Fruit fly (Drosophila melanogaster): ENCODE data around the gene CG13014.
A peak's percentile ranks its signal among the peaks of the same experiment; 100 is the strongest.

CG13014 gene

DNA sequence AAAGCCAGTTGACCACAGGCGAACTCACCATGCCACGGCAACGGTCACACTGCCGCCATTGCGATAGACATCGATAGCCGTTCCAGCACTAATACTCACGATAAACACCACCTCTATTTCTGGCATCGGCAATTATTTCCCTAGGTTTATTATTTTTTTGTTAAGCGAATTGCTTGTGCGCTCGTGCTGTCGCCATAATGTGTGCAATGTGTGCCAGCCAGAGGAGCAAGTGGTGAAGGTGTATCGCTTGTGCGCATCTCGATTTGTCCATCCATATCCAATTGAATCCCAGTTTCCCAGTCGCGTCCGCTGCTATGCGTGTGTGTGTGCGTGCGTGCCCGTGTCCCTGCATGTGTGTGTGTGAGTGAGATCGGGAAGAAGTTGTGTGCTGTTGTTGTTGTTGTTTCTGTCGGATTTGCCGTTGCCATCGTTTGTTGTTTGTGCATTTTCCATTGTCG, 23.0 kb downstream of the CG13014 start, which contains the start of gene mbt (continued):
- TF ChIP-seq CG18262 (tag; optimal IDR thresholded peaks at IDR 0.05) (no peak), CG16863 (GFP tag; optimal IDR thresholded peaks at IDR 0.05) (peak; percentile 8), CG7928 (GFP tag; optimal IDR thresholded peaks at IDR 0.05) (no peak), wor (GFP tag; IDR thresholded peaks at IDR 0.05) (no peak), CG9932 (GFP tag; IDR thresholded peaks at IDR 0.05) (peak; percentile 35; the same call in 1 of the 2 replicates), GATAe (GFP tag; conservative IDR thresholded peaks at IDR 0.05) (no peak), CG11093 (GFP tag; IDR thresholded peaks at IDR 0.05) (no peak), CG30020 (tag; optimal IDR thresholded peaks at IDR 0.05) (peak; percentile 43), hth (optimal IDR thresholded peaks at IDR 0.05) (no peak), CG1832 (GFP tag; optimal IDR thresholded peaks at IDR 0.05) (no peak), BtbVII (GFP tag; optimal IDR thresholded peaks at IDR 0.05) (no peak), CG43689 (GFP tag; IDR thresholded peaks at IDR 0.05) (no peak), HLH54F (GFP tag; optimal IDR thresholded peaks at IDR 0.05) (no peak), exex (tag; optimal IDR thresholded peaks at IDR 0.05) (no peak), Atf3 (GFP tag; optimal IDR thresholded peaks at IDR 0.05) (no peak), CG1024 (GFP tag; IDR thresholded peaks at IDR 0.05) (no peak), Stat92E (GFP tag; optimal IDR thresholded peaks at IDR 0.05) (peak in 1 of 3 experiments; percentile 42), CG4820 (GFP tag; optimal IDR thresholded peaks at IDR 0.05) (no peak), lola (GFP tag; optimal IDR thresholded peaks at IDR 0.05) (no peak), NC2α (GFP tag; optimal IDR thresholded peaks at IDR 0.05) (no peak), Oaz (GFP tag; IDR thresholded peaks at IDR 0.05) (no peak), CG9215 (GFP tag; IDR thresholded peaks at IDR 0.05) (no peak), Nf-YA (GFP tag; IDR thresholded peaks at IDR 0.05) (no peak), CG10366 (GFP tag; IDR thresholded peaks at IDR 0.05) (no peak), C15 (GFP tag; IDR thresholded peaks at IDR 0.05) (no peak), CG15073 (GFP tag; optimal IDR thresholded peaks at IDR 0.05) (no peak), CG11560 (tag; IDR thresholded peaks at IDR 0.05) (no peak), Drgx (GFP tag; IDR thresholded peaks at IDR 0.05) (no peak), nerfin-1 (tag; optimal IDR thresholded peaks at IDR 0.05) (peak; percentile 59), CG17568 (GFP tag; optimal IDR thresholded peaks at IDR 0.05) (no peak), CG42726 (GFP tag; IDR thresholded peaks at IDR 0.05; ENCODE audit: partially characterized antibody) (peak; percentile 95), CG11696 (GFP tag; IDR thresholded peaks at IDR 0.05) (no peak), sc (optimal IDR thresholded peaks at IDR 0.05) (no peak), sc (GFP tag; optimal IDR thresholded peaks at IDR 0.05) (no peak), CG15479 (GFP tag; optimal IDR thresholded peaks at IDR 0.05) (peak; percentile 50), Tbp (GFP tag; optimal IDR thresholded peaks at IDR 0.05) (no peak), stc (GFP tag; IDR thresholded peaks at IDR 0.05) (no peak), ab (GFP tag; optimal IDR thresholded peaks at IDR 0.05) (no peak), Nf-YB (GFP tag; optimal IDR thresholded peaks at IDR 0.05) (peak; percentile 7), NC2β (GFP tag; optimal IDR thresholded peaks at IDR 0.05) (peak; percentile 18), TFAM (GFP tag; optimal IDR thresholded peaks at IDR 0.05) (no peak), lbe (GFP tag; optimal IDR thresholded peaks at IDR 0.05) (no peak), salm (tag; optimal IDR thresholded peaks at IDR 0.05) (no peak), grau (tag; optimal IDR thresholded peaks at IDR 0.05) (peak; percentile 20), CG10462 (GFP tag; optimal IDR thresholded peaks at IDR 0.05) (no peak), Rfx (GFP tag; IDR thresholded peaks at IDR 0.05) (peak; percentile 48), CG17361 (GFP tag; IDR thresholded peaks at IDR 0.05) (no peak), yki (optimal IDR thresholded peaks at IDR 0.05) (no peak), CG12299 (tag; optimal IDR thresholded peaks at IDR 0.05) (no peak), br (optimal IDR thresholded peaks at IDR 0.05) (no peak), pita (GFP tag; optimal IDR thresholded peaks at IDR 0.05) (no peak), CG3995 (GFP tag; optimal IDR thresholded peaks at IDR 0.05) (no peak), CG3163 (GFP tag; optimal IDR thresholded peaks at IDR 0.05) (no peak), emc (GFP tag; optimal IDR thresholded peaks at IDR 0.05) (no peak)

Data from whole organism, embryonic.